Worm (Caenorhabditis elegans): ENCODE data around the gene ZK892.5.

Gene ZK892.5

DNA sequence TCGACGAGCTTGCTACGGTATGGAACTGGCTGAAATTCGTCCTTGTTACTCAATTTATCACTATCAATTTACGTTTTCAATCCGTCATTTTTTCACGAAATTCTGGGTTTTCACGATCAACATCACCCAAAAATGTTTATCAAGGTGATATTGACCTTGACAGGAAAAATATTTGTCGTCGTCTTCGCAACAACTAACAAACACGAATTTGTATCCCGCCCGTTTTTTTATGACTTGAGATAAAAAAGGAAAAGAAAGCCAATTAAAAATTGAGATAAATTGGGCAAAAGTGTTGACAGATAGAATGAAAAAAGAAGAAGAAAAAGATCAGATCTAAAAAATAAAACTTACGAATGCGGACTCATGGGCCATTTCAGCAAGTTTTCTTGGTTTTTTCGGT, 2.9 kb downstream of the ZK892.5 start:
- no peak for TF ChIP-seq ceh-43 (GFP tag; optimal IDR thresholded peaks at IDR 0.05)
- TF ChIP-seq ceh-39 (tag; optimal IDR thresholded peaks at IDR 0.05), result no peak
- no peak for TF ChIP-seq sem-2 (GFP tag; optimal IDR thresholded peaks at IDR 0.05)
- no peak for TF ChIP-seq drap-1 (GFP tag; optimal IDR thresholded peaks at IDR 0.05)
- no peak for TF ChIP-seq mep-1 (tag; optimal IDR thresholded peaks at IDR 0.05)
- no peak for TF ChIP-seq elt-3 (tag; optimal IDR thresholded peaks at IDR 0.05)
- TF ChIP-seq mls-2 (tag; optimal IDR thresholded peaks at IDR 0.05), result no peak
- TF ChIP-seq M03D4.4 (tag; optimal IDR thresholded peaks at IDR 0.05), result no peak
- TF ChIP-seq ceh-83 (GFP tag; optimal IDR thresholded peaks at IDR 0.05), result no peak
- TF ChIP-seq flh-1 (GFP tag; optimal IDR thresholded peaks at IDR 0.05), result no peak

- no peak for TF ChIP-seq pha-4 (tag; optimal IDR thresholded peaks at IDR 0.05)
- TF ChIP-seq ces-1 (GFP tag; optimal IDR thresholded peaks at IDR 0.05), result no peak
- TF ChIP-seq snpc-4 (tag; optimal IDR thresholded peaks at IDR 0.05), result no peak
- no peak for TF ChIP-seq nhr-2 (tag; optimal IDR thresholded peaks at IDR 0.05)
- TF ChIP-seq unc-62 (GFP tag; optimal IDR thresholded peaks at IDR 0.05), result no peak
- TF ChIP-seq sptf-1 (tag; optimal IDR thresholded peaks at IDR 0.05), result no peak
- TF ChIP-seq ceh-39 (tag; optimal IDR thresholded peaks at IDR 0.05), result no peak
- TF ChIP-seq cnd-1 (tag; optimal IDR thresholded peaks at IDR 0.05), result no peak
- TF ChIP-seq nhr-12 (tag; optimal IDR thresholded peaks at IDR 0.05), result no peak
- TF ChIP-seq elt-1 (tag; optimal IDR thresholded peaks at IDR 0.05; ENCODE audit: borderline replicate concordance, insufficient read depth), result no peak
- TF ChIP-seq nhr-76 (tag; optimal IDR thresholded peaks at IDR 0.05), result no peak
- no peak for TF ChIP-seq zip-8 (tag; optimal IDR thresholded peaks at IDR 0.05)
- TF ChIP-seq unc-120 (tag; optimal IDR thresholded peaks at IDR 0.05; ENCODE audit: poor library complexity, severe bottlenecking), result no peak
- no peak for TF ChIP-seq ham-2 (GFP tag; optimal IDR thresholded peaks at IDR 0.05)
- no peak for TF ChIP-seq ztf-11 (tag; optimal IDR thresholded peaks at IDR 0.05)
- TF ChIP-seq M03D4.4 (tag; optimal IDR thresholded peaks at IDR 0.05), result no peak
- TF ChIP-seq lin-13 (tag; optimal IDR thresholded peaks at IDR 0.05), result no peak
Observed at ce11 chrII:10011733-10012132, 3.7 kb downstream of the ZK892.5 start.

ce11 chrII:10012490-10012889, 4.5 kb downstream of the ZK892.5 start:
- no peak for TF ChIP-seq sem-2 (GFP tag; optimal IDR thresholded peaks at IDR 0.05)
- no peak for TF ChIP-seq nhr-237 (tag; optimal IDR thresholded peaks at IDR 0.05)
- TF ChIP-seq lin-13 (tag; optimal IDR thresholded peaks at IDR 0.05), result no peak
- no peak for TF ChIP-seq unc-120 (tag; optimal IDR thresholded peaks at IDR 0.05; ENCODE audit: poor library complexity, severe bottlenecking)
- TF ChIP-seq ceh-39 (tag; optimal IDR thresholded peaks at IDR 0.05), result no peak
- TF ChIP-seq nhr-28 (tag; optimal IDR thresholded peaks at IDR 0.05), result no peak
- no peak for TF ChIP-seq drap-1 (GFP tag; optimal IDR thresholded peaks at IDR 0.05)
- TF ChIP-seq ces-1 (GFP tag; optimal IDR thresholded peaks at IDR 0.05), result no peak
- TF ChIP-seq bed-3 (GFP tag; optimal IDR thresholded peaks at IDR 0.05), result no peak
- TF ChIP-seq mls-2 (tag; optimal IDR thresholded peaks at IDR 0.05), result no peak
- no peak for TF ChIP-seq lsy-2 (tag; optimal IDR thresholded peaks at IDR 0.05)
- no peak for TF ChIP-seq M03D4.4 (tag; optimal IDR thresholded peaks at IDR 0.05)
- TF ChIP-seq ham-2 (GFP tag; optimal IDR thresholded peaks at IDR 0.05), result no peak
- no peak for TF ChIP-seq elt-3 (tag; optimal IDR thresholded peaks at IDR 0.05)
- TF ChIP-seq cnd-1 (tag; optimal IDR thresholded peaks at IDR 0.05), result no peak
- no peak for TF ChIP-seq zip-8 (tag; optimal IDR thresholded peaks at IDR 0.05)
- no peak for TF ChIP-seq tbx-8 (GFP tag; optimal IDR thresholded peaks at IDR 0.05)
- TF ChIP-seq flh-1 (GFP tag; optimal IDR thresholded peaks at IDR 0.05), result no peak

- no peak for TF ChIP-seq unc-120 (tag; optimal IDR thresholded peaks at IDR 0.05; ENCODE audit: poor library complexity, severe bottlenecking)
- no peak for TF ChIP-seq elt-1 (tag; optimal IDR thresholded peaks at IDR 0.05; ENCODE audit: borderline replicate concordance, insufficient read depth)
- TF ChIP-seq lin-13 (tag; optimal IDR thresholded peaks at IDR 0.05), result no peak
- TF ChIP-seq sem-2 (GFP tag; optimal IDR thresholded peaks at IDR 0.05), result no peak
- TF ChIP-seq ham-2 (GFP tag; optimal IDR thresholded peaks at IDR 0.05), result no peak
- TF ChIP-seq ztf-11 (tag; optimal IDR thresholded peaks at IDR 0.05), result no peak
- no peak for TF ChIP-seq elt-3 (tag; optimal IDR thresholded peaks at IDR 0.05)
- no peak for TF ChIP-seq nhr-2 (tag; optimal IDR thresholded peaks at IDR 0.05)
- no peak for TF ChIP-seq ces-1 (GFP tag; optimal IDR thresholded peaks at IDR 0.05)
- TF ChIP-seq sptf-1 (tag; optimal IDR thresholded peaks at IDR 0.05), result no peak
- TF ChIP-seq snpc-4 (tag; optimal IDR thresholded peaks at IDR 0.05), result no peak
- TF ChIP-seq mab-5 (tag; optimal IDR thresholded peaks at IDR 0.05), result no peak
- TF ChIP-seq hlh-1 (tag; optimal IDR thresholded peaks at IDR 0.05), result no peak
Observed at ce11 chrII:10014384-10014783, 6.4 kb downstream of the ZK892.5 start.

Measured in whole organism, mixed stage, embryonic.